Fruit fly (Drosophila melanogaster) whole organism, adult: ENCODE data around the gene CG3081.

Experiments used
- CG12768 ChIP-seq: fragments of 200-800 bp; sonication (Bioruptor generic); optimal IDR thresholded peaks from 2 replicates; lab custom pipeline; 2017; ENCODE audit warnings: missing biosample characterization, missing genetic modification characterization, mild to moderate bottlenecking, moderate library complexity, missing genetic modification reagents
- CG14711 ChIP-seq: fragments of 200-800 bp; sonication (Bioruptor generic); optimal IDR thresholded peaks from 2 replicates; lab custom pipeline; 2018; ENCODE audit warnings: missing biosample characterization, mild to moderate bottlenecking, missing genetic modification characterization, moderate library complexity
- CG1620 ChIP-seq: fragments of 200-800 bp; sonication (Bioruptor generic); optimal IDR thresholded peaks from 2 replicates; lab custom pipeline; 2016; ENCODE audit warnings: missing biosample characterization, missing genetic modification characterization
- CG33017 ChIP-seq: fragments of 200-800 bp; sonication (Bioruptor generic); optimal IDR thresholded peaks from 2 replicates; lab custom pipeline; 2018; ENCODE audit warnings: missing biosample characterization, mild to moderate bottlenecking, missing genetic modification characterization, moderate library complexity
- Hr96 ChIP-seq: fragments of 200-800 bp; sonication (Bioruptor generic); optimal IDR thresholded peaks from 2 replicates; lab custom pipeline; 2016; ENCODE audit warnings: missing biosample characterization, missing genetic modification characterization
- Mnt ChIP-seq: fragments of 200-800 bp; sonication (Bioruptor generic); optimal IDR thresholded peaks from 2 replicates; lab custom pipeline; 2016; ENCODE audit warnings: missing biosample characterization, mild to moderate bottlenecking, missing genetic modification characterization
- bab1 ChIP-seq: fragments of 200-800 bp; sonication (Bioruptor generic); optimal IDR thresholded peaks from 3 replicates; lab custom pipeline; 2019; ENCODE audit warnings: missing biosample characterization, mild to moderate bottlenecking, missing genetic modification characterization, moderate library complexity
- tj ChIP-seq: fragments of 200-800 bp; sonication (Bioruptor generic); optimal IDR thresholded peaks from 3 replicates; lab custom pipeline; 2017; ENCODE audit warnings: missing biosample characterization, mild to moderate bottlenecking, missing genetic modification characterization, moderate library complexity

DNA sequence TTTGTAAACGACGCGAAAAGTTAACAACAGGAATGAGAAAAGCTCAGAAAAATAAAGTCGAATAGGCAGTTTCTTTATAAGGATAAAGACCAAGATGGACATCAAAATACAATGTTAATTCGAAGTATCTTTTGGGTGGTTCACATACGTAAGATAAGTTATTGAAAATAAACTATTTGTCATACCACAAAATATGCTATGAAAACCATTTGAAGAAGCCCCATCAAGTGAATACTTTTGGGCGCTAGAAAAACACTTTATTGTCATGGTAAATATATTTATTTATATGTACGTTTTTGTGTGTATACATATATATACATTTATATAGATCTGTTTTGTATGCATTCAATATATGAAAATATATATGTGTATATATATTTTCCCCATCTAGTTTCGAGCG lies 14.1 kb upstream of the CG3081 start:
- TF ChIP-seq Mnt (GFP tag; lab: Kevin White, UChicago) (no peak), Hr96 (GFP tag; lab: Kevin White, UChicago) (no peak), CG1620 (GFP tag; lab: Kevin White, UChicago) (no peak), tj (GFP tag; lab: Kevin White, UChicago) (no peak), CG33017 (tag; lab: Kevin White, UChicago) (no peak), CG14711 (tag; lab: Kevin White, UChicago) (no peak), bab1 (GFP tag; lab: Kevin White, UChicago) (peak; percentile 13), CG12768 (GFP tag; lab: Kevin White, UChicago) (no peak)
